Worm (Caenorhabditis elegans) whole organism, L1 larva: ENCODE results near the gene R10E8.3.
A peak's percentile ranks its signal among the peaks of the same experiment; 100 is the strongest.

Experiments
- C04F5.9 ChIP-seq: sonication (generic microtip); optimal IDR thresholded peaks from 2 replicates; lab custom pipeline; 2016; ENCODE audit warnings: missing genetic modification characterization, missing compliant biosample characterization
- C34B4.2 ChIP-seq: sonication (generic microtip); optimal IDR thresholded peaks from 2 replicates; lab custom pipeline; 2017; ENCODE audit warnings: mild to moderate bottlenecking, missing genetic modification characterization, missing compliant biosample characterization
- Y116A8C.19 ChIP-seq: sonication (generic microtip); optimal IDR thresholded peaks from 2 replicates; lab custom pipeline; 2016; ENCODE audit warnings: missing compliant biosample characterization, missing genetic modification characterization, borderline replicate concordance
- aha-1 ChIP-seq: fragments of 150-350 bp; optimal IDR thresholded peaks from 2 replicates; lab custom pipeline; 2014; ENCODE audit warnings: missing biosample characterization, missing genetic modification characterization
- aly-2 ChIP-seq: fragments of 150-350 bp; optimal IDR thresholded peaks from 2 replicates; lab custom pipeline; 2014; ENCODE audit warnings: missing biosample characterization, missing genetic modification characterization
- blmp-1 ChIP-seq: fragments of 150-350 bp; optimal IDR thresholded peaks from 2 replicates; lab custom pipeline; 2014; ENCODE audit warnings: missing biosample characterization, missing genetic modification characterization
- dpl-1 ChIP-seq, 3 experiments: fragments of 150-350 bp in 2 of 3; sonication (generic microtip) in 1 of 3; optimal IDR thresholded peaks; 2 replicates each; lab custom pipeline; 2014 to 2017; ENCODE audit warnings: missing biosample characterization in 3 of 3, missing genetic modification characterization in 3 of 3, missing genetic modification reagents in 3 of 3
- dsc-1 ChIP-seq: sonication (generic microtip); optimal IDR thresholded peaks from 2 replicates; lab custom pipeline; 2016; ENCODE audit warnings: mild to moderate bottlenecking, missing genetic modification characterization, missing compliant biosample characterization
- egl-13 ChIP-seq: sonication (generic microtip); optimal IDR thresholded peaks from 2 replicates; lab custom pipeline; 2016; ENCODE audit warnings: missing genotype, missing genetic modification reagents, missing genetic modification characterization, missing compliant biosample characterization
- egl-27 ChIP-seq, 2 experiments: fragments of 150-350 bp in 1 of 2; sonication (generic microtip); optimal IDR thresholded peaks; 3 replicates each; lab custom pipeline; 2017 to 2018; ENCODE audit warnings: missing biosample characterization in 2 of 2, missing genetic modification characterization in 2 of 2, missing genetic modification reagents in 2 of 2
- elt-2 ChIP-seq: sonication (generic microtip); optimal IDR thresholded peaks from 2 replicates; lab custom pipeline; 2016; ENCODE audit warnings: missing genetic modification characterization, mild to moderate bottlenecking, inconsistent platforms, missing compliant biosample characterization, missing genetic modification reagents
- ets-5 ChIP-seq: fragments of 200-800 bp; sonication (Bioruptor generic); IDR thresholded peaks from 2 replicates; pipeline ENCODE4 v1.3.6; 2022; ENCODE audit warnings: missing genetic modification characterization, missing compliant biosample characterization
- fkh-10 ChIP-seq: sonication (generic microtip); optimal IDR thresholded peaks from 2 replicates; lab custom pipeline; 2017; ENCODE audit warnings: missing biosample characterization, missing genetic modification reagents, missing genetic modification characterization
- fkh-4 ChIP-seq: sonication (generic microtip); optimal IDR thresholded peaks from 2 replicates; lab custom pipeline; 2016; ENCODE audit warnings: missing compliant biosample characterization, missing genetic modification characterization, borderline replicate concordance
- fkh-8 ChIP-seq: sonication (generic microtip); optimal IDR thresholded peaks from 2 replicates; lab custom pipeline; 2016; ENCODE audit warnings: mild to moderate bottlenecking, missing genetic modification characterization, missing compliant biosample characterization
- grh-1 ChIP-seq: fragments of 200-800 bp; sonication (Bioruptor generic); IDR thresholded peaks from 2 replicates; pipeline ENCODE4 v1.3.6; 2022; ENCODE audit warnings: missing genetic modification reagents, missing genetic modification characterization, missing compliant biosample characterization
- hlh-17 ChIP-seq: fragments of 200-800 bp; sonication (Bioruptor generic); optimal IDR thresholded peaks from 2 replicates; lab custom pipeline; 2018; ENCODE audit warnings: missing genetic modification characterization, mild to moderate bottlenecking, missing compliant biosample characterization, moderate library complexity, borderline replicate concordance
- hlh-4 ChIP-seq: sonication (generic microtip); optimal IDR thresholded peaks from 2 replicates; lab custom pipeline; 2016; ENCODE audit warnings: mild to moderate bottlenecking, missing genetic modification characterization, missing compliant biosample characterization
- irx-1 ChIP-seq: sonication (generic microtip); optimal IDR thresholded peaks from 2 replicates; lab custom pipeline; 2016; ENCODE audit warnings: missing genetic modification characterization, missing compliant biosample characterization
- jun-1 ChIP-seq: fragments of 150-350 bp; optimal IDR thresholded peaks from 2 replicates; lab custom pipeline; 2014; ENCODE audit warnings: missing biosample characterization, missing genetic modification reagents, missing genetic modification characterization
- lin-15B ChIP-seq: fragments of 150-350 bp; sonication (generic microtip); optimal IDR thresholded peaks from 3 replicates; lab custom pipeline; 2014; ENCODE audit warnings: missing biosample characterization, missing genetic modification characterization
- lin-35 ChIP-seq, 2 experiments: fragments of 150-350 bp; optimal IDR thresholded peaks; 2 replicates each; lab custom pipeline; 2014; ENCODE audit warnings: missing biosample characterization in 2 of 2, missing genetic modification characterization in 2 of 2, missing genetic modification reagents in 2 of 2
- lir-3 ChIP-seq: sonication (generic microtip); optimal IDR thresholded peaks from 2 replicates; lab custom pipeline; 2016; ENCODE audit warnings: mild to moderate bottlenecking, missing genetic modification characterization, moderate library complexity, missing compliant biosample characterization; ENCODE audit not compliant: poor library complexity
- mdl-1 ChIP-seq, 2 experiments: fragments of 150-350 bp; optimal IDR thresholded peaks; 2 replicates each; lab custom pipeline; 2014 to 2017; ENCODE audit warnings: missing biosample characterization in 2 of 2, missing genetic modification characterization in 2 of 2, inconsistent platforms in 1 of 2
- mep-1 ChIP-seq: fragments of 150-350 bp; optimal IDR thresholded peaks from 2 replicates; lab custom pipeline; 2014; ENCODE audit warnings: missing biosample characterization, missing genetic modification characterization
- nhr-11 ChIP-seq: fragments of 150-350 bp; optimal IDR thresholded peaks from 2 replicates; lab custom pipeline; 2014; ENCODE audit warnings: missing biosample characterization, missing genetic modification characterization
- nhr-47 ChIP-seq: sonication (generic microtip); optimal IDR thresholded peaks from 2 replicates; lab custom pipeline; 2016; ENCODE audit warnings: mild to moderate bottlenecking, missing genetic modification characterization, moderate library complexity, missing compliant biosample characterization
- nhr-71 ChIP-seq: sonication (generic microtip); optimal IDR thresholded peaks from 2 replicates; lab custom pipeline; 2016; ENCODE audit warnings: mild to moderate bottlenecking, missing genetic modification characterization, moderate library complexity, missing compliant biosample characterization
- nhr-76 ChIP-seq: sonication (generic microtip); optimal IDR thresholded peaks from 2 replicates; lab custom pipeline; 2017; ENCODE audit warnings: missing biosample characterization, missing genetic modification characterization
- nhr-85 ChIP-seq: sonication (generic microtip); peaks from one replicate; lab custom pipeline; 2016; ENCODE audit warnings: missing genetic modification characterization, inconsistent platforms, missing compliant biosample characterization
- nhr-90 ChIP-seq: sonication (generic microtip); optimal IDR thresholded peaks from 2 replicates; lab custom pipeline; 2016; ENCODE audit warnings: mild to moderate bottlenecking, missing genetic modification characterization, missing compliant biosample characterization; ENCODE audit not compliant: poor library complexity
- sox-4 ChIP-seq: sonication (generic microtip); optimal IDR thresholded peaks from 2 replicates; lab custom pipeline; 2016; ENCODE audit warnings: missing genetic modification characterization, missing compliant biosample characterization
- tlp-1 ChIP-seq: fragments of 150-350 bp; optimal IDR thresholded peaks from 2 replicates; lab custom pipeline; 2014; ENCODE audit warnings: missing biosample characterization, missing genetic modification characterization
- unc-130 ChIP-seq: fragments of 150-350 bp; optimal IDR thresholded peaks from 2 replicates; lab custom pipeline; 2017; ENCODE audit warnings: missing biosample characterization, missing genetic modification characterization, inconsistent platforms
- unc-30 ChIP-seq: sonication (generic microtip); optimal IDR thresholded peaks from 2 replicates; lab custom pipeline; 2017; ENCODE audit warnings: missing biosample characterization, missing genetic modification characterization
- unc-62 ChIP-seq: fragments of 150-350 bp; optimal IDR thresholded peaks from 2 replicates; lab custom pipeline; 2014; ENCODE audit warnings: missing biosample characterization, missing genetic modification reagents, missing genetic modification characterization
- vab-15 ChIP-seq: sonication (generic microtip); optimal IDR thresholded peaks from 2 replicates; lab custom pipeline; 2017; ENCODE audit warnings: missing genotype, mild to moderate bottlenecking, missing genetic modification characterization, missing compliant biosample characterization
- xbp-1 ChIP-seq: sonication (generic microtip); optimal IDR thresholded peaks from 2 replicates; lab custom pipeline; 2016; ENCODE audit warnings: missing genetic modification characterization, missing compliant biosample characterization
- zag-1 ChIP-seq: fragments of 150-350 bp; optimal IDR thresholded peaks from 2 replicates; lab custom pipeline; 2014; ENCODE audit warnings: missing biosample characterization, missing genetic modification characterization
- ztf-4 ChIP-seq: fragments of 150-350 bp; optimal IDR thresholded peaks from 2 replicates; lab custom pipeline; 2014; ENCODE audit warnings: missing biosample characterization, missing genetic modification characterization

The R10E8.3 gene

DNA sequence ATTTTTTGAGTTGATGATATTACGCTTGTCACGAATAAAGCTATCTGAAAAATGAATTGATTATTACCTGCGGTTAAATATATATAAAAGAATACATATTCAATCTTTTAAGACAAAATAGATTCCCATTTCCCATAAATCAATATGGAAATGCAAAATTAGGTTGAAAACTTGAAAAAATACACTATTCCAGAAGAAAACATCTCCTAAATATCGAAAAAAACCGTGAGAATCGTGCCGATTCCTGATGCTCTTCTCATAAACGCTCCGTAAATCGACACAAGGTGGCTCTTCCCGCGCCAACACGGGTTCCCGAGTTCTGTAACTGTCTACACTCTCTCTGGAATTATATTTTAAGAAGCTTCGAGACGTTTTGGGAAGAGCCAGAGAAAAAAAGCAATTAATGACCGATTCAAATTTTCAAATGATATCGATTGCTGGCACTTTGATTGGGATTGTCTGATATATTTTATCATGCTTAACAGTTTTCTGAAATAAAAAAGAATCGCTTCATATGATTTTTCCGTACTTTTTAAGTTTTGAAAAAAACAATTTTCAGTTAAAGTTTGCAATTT lies at the start of gene R10E8.3:
R10E8.3 (minus strand) TSS at position 51 of the 575 bp plus-strand sequence.
- no peak for TF ChIP-seq aha-1
- TF ChIP-seq lin-35 (GFP tag; optimal IDR thresholded peaks at IDR 0.05; lab: Kevin White, UChicago), result peak in 1 of 2 experiments; percentile 4

DNA sequence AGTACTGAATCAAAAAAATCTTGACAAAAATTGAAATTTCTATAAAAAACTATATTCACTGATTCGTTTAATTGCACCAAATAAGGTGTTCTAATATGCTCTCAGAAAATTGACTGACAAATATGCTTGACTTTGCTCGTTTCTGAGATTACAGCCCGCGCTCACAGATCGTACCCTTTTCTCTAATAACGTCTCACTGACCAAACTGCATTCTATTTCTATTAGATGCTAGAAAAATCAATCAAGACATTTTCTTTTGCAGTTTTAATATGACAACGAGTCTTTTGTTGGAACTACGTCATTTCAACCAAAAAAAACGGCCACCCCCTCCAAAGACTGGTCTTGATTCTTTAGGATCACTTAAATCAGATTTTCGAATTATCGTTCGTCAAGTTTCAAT lies 46.0 kb upstream of the R10E8.3 start, which contains the start of gene clec-247:
clec-247 (plus strand) TSS at position 301 of the 400 bp plus-strand sequence.
- no peak for TF ChIP-seq nhr-47 (tag; lab: Kevin White, UChicago)
- TF ChIP-seq Y116A8C.19 (tag; lab: Kevin White, UChicago), result no peak
- no peak for TF ChIP-seq lir-3
- TF ChIP-seq ets-5 (GFP tag; lab: Robert Waterston, UW), result no peak
- no peak for TF ChIP-seq fkh-10 (GFP tag; lab: Kevin White, UChicago)
- TF ChIP-seq nhr-71 (tag; lab: Kevin White, UChicago), result no peak
- TF ChIP-seq egl-13 (tag; lab: Kevin White, UChicago), result no peak
- no peak for TF ChIP-seq irx-1
- TF ChIP-seq fkh-8 (tag; lab: Kevin White, UChicago), result no peak
- no peak for TF ChIP-seq mep-1 (tag; lab: Kevin White, UChicago)
- no peak for TF ChIP-seq hlh-4 (tag; lab: Kevin White, UChicago)
- no peak for TF ChIP-seq blmp-1
- no peak for TF ChIP-seq egl-27 (tag; optimal IDR thresholded peaks at IDR 0.05; lab: Kevin White, UChicago)
- TF ChIP-seq grh-1 (GFP tag; lab: Robert Waterston, UW), result no peak

DNA sequence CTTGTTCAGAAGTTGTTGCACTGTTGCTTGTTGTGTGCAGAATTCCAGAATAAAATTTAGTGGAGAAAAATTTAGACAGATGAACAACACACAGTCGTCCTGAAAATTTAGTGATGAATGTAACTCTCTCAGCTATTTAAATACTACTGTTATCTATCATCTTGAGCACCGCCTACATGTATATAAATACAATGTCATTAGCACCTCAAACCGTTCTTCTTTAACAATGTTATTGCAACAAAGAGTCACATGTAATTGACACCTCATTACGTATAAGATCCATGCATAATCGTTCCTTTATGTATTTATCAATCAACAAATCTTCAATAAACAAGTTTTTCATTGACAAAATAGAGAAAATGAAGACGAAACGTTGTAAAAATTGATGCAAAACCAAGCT lies 44.2 kb upstream of the R10E8.3 start, which contains the start of gene Y51A2A.16:
Y51A2A.16 (minus strand) TSS at position 101 of the 400 bp plus-strand sequence.
- TF ChIP-seq dsc-1 (tag; lab: Kevin White, UChicago), result no peak
- no peak for TF ChIP-seq C04F5.9 (tag; lab: Kevin White, UChicago)
- no peak for TF ChIP-seq lin-15B (tag; lab: Kevin White, UChicago)
- no peak for TF ChIP-seq sox-4 (tag; lab: Kevin White, UChicago)
- TF ChIP-seq vab-15 (tag; lab: Kevin White, UChicago), result no peak
- no peak for TF ChIP-seq ets-5 (GFP tag; lab: Robert Waterston, UW)
- no peak for TF ChIP-seq hlh-17 (GFP tag; lab: Kevin White, UChicago)
- no peak for TF ChIP-seq unc-62 (GFP tag; lab: Kevin White, UChicago)
- no peak for TF ChIP-seq C34B4.2 (tag; lab: Kevin White, UChicago)
- no peak for TF ChIP-seq hlh-4 (tag; lab: Kevin White, UChicago)
- TF ChIP-seq dpl-1 (GFP tag; optimal IDR thresholded peaks at IDR 0.05; lab: Kevin White, UChicago), result no peak
- no peak for TF ChIP-seq xbp-1 (tag; lab: Kevin White, UChicago)
- no peak for TF ChIP-seq nhr-90
- TF ChIP-seq unc-130 (tag; lab: Kevin White, UChicago), result no peak
- TF ChIP-seq Y116A8C.19 (tag; lab: Kevin White, UChicago), result no peak
- TF ChIP-seq nhr-85 (tag; lab: Kevin White, UChicago), result no peak

- no peak for TF ChIP-seq unc-130 (tag; lab: Kevin White, UChicago)
- TF ChIP-seq, all 84 proteins: peak for 0
These were observed 33.8 kb upstream of the R10E8.3 start, which contains the start of gene Y37H2C.4 for ce11 chrV:18270403-18270802. Gene Y37H2C.4, plus strand, starts transcription at chrV:18270703.

ce11 chrV:18269885-18270284 lies 33.3 kb upstream of the R10E8.3 start, which contains the start of gene skr-6:
Gene skr-6, minus strand, starts transcription at chrV:18269985.
- TF ChIP-seq unc-30 (tag; lab: Kevin White, UChicago), result no peak
- TF ChIP-seq ztf-4, result no peak
- no peak for TF ChIP-seq jun-1 (tag; lab: Kevin White, UChicago)
- no peak for TF ChIP-seq zag-1 (tag; lab: Kevin White, UChicago)
- no peak for TF ChIP-seq egl-27 (tag; optimal IDR thresholded peaks at IDR 0.05; lab: Kevin White, UChicago)
- TF ChIP-seq aly-2, result no peak
- TF ChIP-seq mdl-1 (tag; optimal IDR thresholded peaks at IDR 0.05; lab: Kevin White, UChicago), result no peak
- no peak for TF ChIP-seq elt-2 (tag; lab: Kevin White, UChicago)
- no peak for TF ChIP-seq mep-1 (tag; lab: Kevin White, UChicago)
- TF ChIP-seq fkh-4 (tag; lab: Kevin White, UChicago), result no peak
- no peak for TF ChIP-seq nhr-90
- no peak for TF ChIP-seq nhr-11 (tag; lab: Kevin White, UChicago)
- no peak for TF ChIP-seq nhr-76
- TF ChIP-seq tlp-1 (tag; lab: Kevin White, UChicago), result no peak
